Fruit fly (Drosophila melanogaster) whole organism, embryonic: ENCODE measurements around the gene Ufd1.

Experiments
- ATbp ChIP-seq: fragments of 200-800 bp; sonication (Bioruptor generic); optimal IDR thresholded peaks from 2 replicates; lab custom pipeline; 2017; ENCODE audit warnings: missing biosample characterization, mild to moderate bottlenecking, missing genetic modification characterization, missing genetic modification reagents
- Awh ChIP-seq: fragments of 200-800 bp; sonication (Bioruptor generic); IDR thresholded peaks from 2 replicates; pipeline ENCODE4, ENCODE4 v1.3.6; 2022; ENCODE audit warnings: missing biosample characterization, missing genetic modification characterization
- BEAF-32 ChIP-seq: fragments of 200-800 bp; sonication (Bioruptor generic); optimal IDR thresholded peaks from 3 replicates; lab custom pipeline; 2017; ENCODE audit warnings: missing biosample characterization, missing genetic modification characterization, mild to moderate bottlenecking, moderate library complexity, missing genetic modification reagents
- CG10147 ChIP-seq: fragments of 200-800 bp; sonication (Bioruptor generic); optimal IDR thresholded peaks from 2 replicates; lab custom pipeline; 2019; ENCODE audit warnings: missing biosample characterization, mild to moderate bottlenecking, missing genetic modification characterization, moderate library complexity
- CG11093 ChIP-seq: fragments of 200-800 bp; sonication (Bioruptor generic); IDR thresholded peaks from 3 replicates; pipeline ENCODE4 v1.3.6; 2022; ENCODE audit warnings: missing biosample characterization, missing genetic modification characterization
- CG12769 ChIP-seq: fragments of 200-800 bp; sonication (Bioruptor generic); optimal IDR thresholded peaks from 2 replicates; lab custom pipeline; 2019; ENCODE audit warnings: missing biosample characterization, mild to moderate bottlenecking, missing genetic modification characterization, moderate library complexity
- CG13624 ChIP-seq: fragments of 200-800 bp; sonication (Bioruptor generic); optimal IDR thresholded peaks from 2 replicates; lab custom pipeline; 2016; ENCODE audit warnings: missing biosample characterization, missing genetic modification characterization
- CG17361 ChIP-seq: fragments of 200-800 bp; sonication (Bioruptor generic); IDR thresholded peaks from 3 replicates; pipeline ENCODE4 v1.3.6; 2022; ENCODE audit warnings: missing biosample characterization, missing genetic modification characterization
- CG2116 ChIP-seq: fragments of 200-800 bp; sonication (Bioruptor generic); optimal IDR thresholded peaks from 3 replicates; lab custom pipeline; 2018; ENCODE audit warnings: missing biosample characterization, mild to moderate bottlenecking, missing genetic modification characterization
- CG2889 ChIP-seq: fragments of 200-800 bp; sonication (Bioruptor generic); IDR thresholded peaks from 3 replicates; pipeline ENCODE4 v1.3.6; 2022; ENCODE audit warnings: missing biosample characterization, missing genetic modification characterization
- CG30020 ChIP-seq: fragments of 200-800 bp; optimal IDR thresholded peaks from 2 replicates; lab custom pipeline; 2019; ENCODE audit warnings: missing biosample characterization, mild to moderate bottlenecking, missing genetic modification characterization, moderate library complexity
- CG31388 ChIP-seq: fragments of 200-800 bp; sonication (Bioruptor generic); optimal IDR thresholded peaks from 2 replicates; lab custom pipeline; 2016; ENCODE audit warnings: missing biosample characterization, missing genetic modification characterization
- CG32772 ChIP-seq: fragments of 200-800 bp; sonication (Bioruptor generic); IDR thresholded peaks from 2 replicates; pipeline ENCODE4 v1.3.6; 2022; ENCODE audit warnings: missing biosample characterization, missing genetic modification characterization
- CG34422 ChIP-seq: fragments of 200-800 bp; sonication (Bioruptor generic); IDR thresholded peaks from 3 replicates; pipeline ENCODE4 v1.3.6; 2022; ENCODE audit warnings: missing biosample characterization, missing genetic modification characterization
- CG4617 ChIP-seq: fragments of 200-800 bp; sonication (Bioruptor generic); optimal IDR thresholded peaks from 3 replicates; lab custom pipeline; 2016; ENCODE audit warnings: missing biosample characterization, missing genetic modification characterization, borderline replicate concordance
- CG4707 ChIP-seq: fragments of 200-800 bp; sonication (Bioruptor generic); optimal IDR thresholded peaks from 2 replicates; lab custom pipeline; 2018; ENCODE audit warnings: missing biosample characterization, mild to moderate bottlenecking, missing genetic modification characterization, moderate library complexity
- CG6854 ChIP-seq: fragments of 200-800 bp; sonication (Bioruptor generic); optimal IDR thresholded peaks from 3 replicates; lab custom pipeline; 2017; ENCODE audit warnings: missing biosample characterization, mild to moderate bottlenecking, missing genetic modification characterization
- CG7357 ChIP-seq: fragments of 200-800 bp; sonication (Bioruptor generic); IDR thresholded peaks from 3 replicates; pipeline ENCODE4 v1.3.6; 2022; ENCODE audit warnings: missing biosample characterization, missing genetic modification characterization
- CG7987 ChIP-seq: fragments of 200-800 bp; sonication (Bioruptor generic); optimal IDR thresholded peaks from 2 replicates; lab custom pipeline; 2018; ENCODE audit warnings: missing biosample characterization, mild to moderate bottlenecking, missing genetic modification characterization, moderate library complexity
- CG9215 ChIP-seq: fragments of 200-800 bp; sonication (Bioruptor generic); IDR thresholded peaks from 2 replicates; pipeline ENCODE4 v1.3.6; 2022; ENCODE audit warnings: missing biosample characterization, missing genetic modification characterization
- Dip2 ChIP-seq: fragments of 200-800 bp; sonication (Bioruptor generic); IDR thresholded peaks from 2 replicates; pipeline ENCODE4 v1.3.6; 2022; ENCODE audit warnings: missing biosample characterization, missing genetic modification characterization
- Dp ChIP-seq: fragments of 200-800 bp; sonication (Bioruptor generic); optimal IDR thresholded peaks from 2 replicates; lab custom pipeline; 2018; ENCODE audit warnings: missing biosample characterization, mild to moderate bottlenecking, missing genetic modification characterization, moderate library complexity
- Ets65A ChIP-seq: fragments of 200-800 bp; sonication (Bioruptor generic); peaks from one replicate; lab custom pipeline; 2016; ENCODE audit warnings: missing biosample characterization, missing genetic modification characterization
- Lim3 ChIP-seq: fragments of 200-800 bp; sonication (Bioruptor generic); IDR thresholded peaks from 2 replicates; pipeline ENCODE4 v1.3.6; 2022; ENCODE audit warnings: missing biosample characterization, missing genetic modification characterization
- MBD-R2 ChIP-seq: fragments of 200-800 bp; sonication (Bioruptor generic); IDR thresholded peaks from 2 replicates; pipeline ENCODE4 v1.3.6; 2022; ENCODE audit warnings: missing biosample characterization, missing genetic modification characterization
- Med ChIP-seq: fragments of 200-800 bp; sonication (Bioruptor generic); peaks from one replicate; lab custom pipeline; 2016; ENCODE audit warnings: missing biosample characterization, missing genetic modification characterization, mild to moderate bottlenecking, inconsistent platforms, moderate library complexity
- Pdp1 ChIP-seq, 2 experiments: fragments of 200-800 bp; sonication (Bioruptor generic); optimal IDR thresholded peaks; 3 replicates each; lab custom pipeline; 2016; ENCODE audit warnings: missing biosample characterization in 2 of 2, missing genetic modification characterization in 2 of 2, mild to moderate bottlenecking in 1 of 2, moderate library complexity in 1 of 2
- Sin3A ChIP-seq: fragments of >200 bp; optimal IDR thresholded peaks from 2 replicates; lab custom pipeline; 2018
- Sry-δ ChIP-seq: fragments of 200-800 bp; sonication (Bioruptor generic); optimal IDR thresholded peaks from 2 replicates; lab custom pipeline; 2016; ENCODE audit warnings: missing biosample characterization, missing genetic modification characterization
- Xrp1 ChIP-seq: fragments of 200-800 bp; sonication (Bioruptor generic); IDR thresholded peaks from 2 replicates; pipeline ENCODE4 v1.3.6; 2022; ENCODE audit warnings: missing biosample characterization, missing genetic modification characterization
- bsh ChIP-seq, 2 experiments: fragments of 200-800 bp; sonication (Bioruptor generic); optimal IDR thresholded peaks; 2 replicates each; lab custom pipeline; 2017 to 2018; ENCODE audit warnings: mild to moderate bottlenecking in 2 of 2, missing biosample characterization in 2 of 2, missing genetic modification characterization in 2 of 2, moderate library complexity in 1 of 2
- crol ChIP-seq: fragments of 200-800 bp; sonication (Bioruptor generic); IDR thresholded peaks from 2 replicates; pipeline ENCODE4 v1.3.6; 2022; ENCODE audit warnings: missing biosample characterization, missing genetic modification characterization
- disco-r ChIP-seq: fragments of 200-800 bp; sonication (Bioruptor generic); optimal IDR thresholded peaks from 2 replicates; lab custom pipeline; 2016; ENCODE audit warnings: missing biosample characterization, missing genetic modification characterization
- dpn ChIP-seq, 2 experiments: fragments of 200-800 bp; sonication (Bioruptor generic); optimal IDR thresholded peaks; 3 replicates each; lab custom pipeline; 2016; ENCODE audit warnings: missing biosample characterization in 2 of 2, missing genetic modification characterization in 2 of 2
- ems ChIP-seq: fragments of 200-800 bp; sonication (Bioruptor generic); optimal IDR thresholded peaks from 3 replicates; lab custom pipeline; 2016; ENCODE audit warnings: missing biosample characterization, missing genetic modification characterization
- gcm2 ChIP-seq: fragments of 200-800 bp; sonication (Bioruptor generic); optimal IDR thresholded peaks from 2 replicates; lab custom pipeline; 2016; ENCODE audit warnings: missing biosample characterization, missing genetic modification characterization
- knrl ChIP-seq: fragments of 200-800 bp; sonication (Bioruptor generic); IDR thresholded peaks from 3 replicates; pipeline ENCODE4 v1.3.6; 2022; ENCODE audit warnings: missing biosample characterization, missing genetic modification characterization; ENCODE audit not compliant: partially characterized antibody
- lbe ChIP-seq: fragments of 200-800 bp; sonication (Bioruptor generic); optimal IDR thresholded peaks from 2 replicates; lab custom pipeline; 2016; ENCODE audit warnings: missing biosample characterization, mild to moderate bottlenecking, missing genetic modification characterization
- maf-S ChIP-seq: fragments of 200-800 bp; sonication (Bioruptor generic); optimal IDR thresholded peaks from 2 replicates; lab custom pipeline; 2016; ENCODE audit warnings: missing biosample characterization, missing genetic modification characterization
- nom ChIP-seq: fragments of 200-800 bp; sonication (Bioruptor generic); optimal IDR thresholded peaks from 2 replicates; lab custom pipeline; 2017; ENCODE audit warnings: missing biosample characterization, missing genetic modification characterization, mild to moderate bottlenecking, moderate library complexity, missing genetic modification reagents
- pros ChIP-seq: fragments of 200-800 bp; sonication (Bioruptor generic); optimal IDR thresholded peaks from 3 replicates; lab custom pipeline; 2019; ENCODE audit warnings: missing biosample characterization, mild to moderate bottlenecking, missing genetic modification characterization, moderate library complexity
- ranshi ChIP-seq: fragments of 200-800 bp; sonication (Bioruptor generic); IDR thresholded peaks from 2 replicates; pipeline ENCODE4 v1.3.6; 2022; ENCODE audit warnings: missing biosample characterization, missing genetic modification characterization
- stwl ChIP-seq: fragments of 200-800 bp; sonication (Bioruptor generic); optimal IDR thresholded peaks from 3 replicates; lab custom pipeline; 2018; ENCODE audit warnings: missing biosample characterization, mild to moderate bottlenecking, missing genetic modification characterization, moderate library complexity
- tio ChIP-seq: fragments of 200-800 bp; sonication (Bioruptor generic); optimal IDR thresholded peaks from 2 replicates; lab custom pipeline; 2017; ENCODE audit warnings: missing biosample characterization, missing genetic modification characterization, inconsistent platforms
- tll ChIP-seq, 2 experiments: fragments of 200-800 bp in 1 of 2; fragments of >200 bp in 1 of 2; sonication (Bioruptor generic) in 1 of 2; optimal IDR thresholded peaks; 2 replicates each; lab custom pipeline; 2017 to 2019; ENCODE audit warnings: missing biosample characterization in 2 of 2, missing genetic modification characterization in 2 of 2, mild to moderate bottlenecking in 1 of 2, moderate library complexity in 1 of 2
- wdn ChIP-seq: fragments of 200-800 bp; sonication (Bioruptor generic); IDR thresholded peaks from 2 replicates; pipeline ENCODE4 v1.3.6; 2022; ENCODE audit warnings: missing biosample characterization, missing genetic modification characterization
- zen2 ChIP-seq: fragments of 200-800 bp; sonication (Bioruptor generic); IDR thresholded peaks from 3 replicates; pipeline ENCODE4 v1.3.6; 2022; ENCODE audit warnings: missing biosample characterization, missing genetic modification characterization; ENCODE audit not compliant: partially characterized antibody

Ufd1 gene

dm6 chr3L:11117733-11118132 lies 5.3 kb downstream of the Ufd1 start (continued):
- TF ChIP-seq disco-r (GFP tag; lab: Kevin White, UChicago) (no peak), Ets65A (GFP tag; lab: Kevin White, UChicago) (peak; percentile 27), tio (no peak), Xrp1 (GFP tag; lab: Robert Waterston, UW) (no peak), tll (GFP tag; optimal IDR thresholded peaks at IDR 0.05; lab: Kevin White, UChicago) (no peak)
- TF ChIP-seq, all 482 proteins: peak for 7

dm6 chr3L:11113198-11114197 lies 9.5 kb downstream of the Ufd1 start, which contains the start of gene Sod1:
Gene Sod1, minus strand, starts transcription at chr3L:11113740.
- TF ChIP-seq CG2889 (GFP tag; lab: Robert Waterston, UW) (no peak), Lim3 (GFP tag; lab: Robert Waterston, UW) (no peak), MBD-R2 (GFP tag; lab: Robert Waterston, UW) (peak; percentile 41; the same call in 1 of the 2 replicates), pros (GFP tag; lab: Kevin White, UChicago) (no peak), ranshi (GFP tag; lab: Robert Waterston, UW) (no peak), CG4707 (no peak), CG30020 (peak; percentile 10), CG11093 (no peak), Dip2 (GFP tag; lab: Robert Waterston, UW) (no peak), knrl (GFP tag; lab: Robert Waterston, UW) (peak; percentile 12; the same call in 1 of the 3 replicates), CG2116 (GFP tag; lab: Kevin White, UChicago) (peak; percentile 16), BEAF-32 (GFP tag; lab: Kevin White, UChicago) (peak; percentile 20), CG13624 (GFP tag; lab: Kevin White, UChicago) (peak; percentile 2), bsh (GFP tag; optimal IDR thresholded peaks at IDR 0.05; lab: Kevin White, UChicago) (peak; percentile 5 to 80), CG10147 (GFP tag; lab: Kevin White, UChicago) (no peak), CG7357 (peak; percentile 71), Sin3A (lab: Kevin White, UChicago) (peak; percentile 27), CG4617 (GFP tag; lab: Kevin White, UChicago) (peak; percentile 40), CG12769 (no peak), ATbp (no peak), gcm2 (GFP tag; lab: Kevin White, UChicago) (no peak), Awh (GFP tag; lab: Robert Waterston, UW) (no peak), Pdp1 (GFP tag; optimal IDR thresholded peaks at IDR 0.05; lab: Kevin White, UChicago) (peak in 1 of 2 experiments; percentile 77), nom (GFP tag; lab: Kevin White, UChicago) (peak; percentile 98), CG17361 (no peak), CG9215 (no peak), CG6854 (GFP tag; lab: Kevin White, UChicago) (no peak), lbe (GFP tag; lab: Kevin White, UChicago) (no peak), ems (GFP tag; lab: Kevin White, UChicago) (no peak), CG32772 (GFP tag; lab: Robert Waterston, UW) (no peak), CG31388 (GFP tag; lab: Kevin White, UChicago) (no peak), crol (GFP tag; lab: Robert Waterston, UW) (peak; percentile 93), wdn (GFP tag; lab: Robert Waterston, UW) (no peak), dpn (GFP tag; optimal IDR thresholded peaks at IDR 0.05; lab: Kevin White, UChicago) (no peak), CG34422 (peak; percentile 83; the same call in 1 of the 3 replicates), maf-S (GFP tag; lab: Kevin White, UChicago) (peak; percentile 24), Med (GFP tag; lab: Kevin White, UChicago) (peak; percentile 65), zen2 (GFP tag; lab: Robert Waterston, UW) (no peak), CG7987 (no peak), Sry-δ (GFP tag; lab: Kevin White, UChicago) (peak; percentile 34), Dp (GFP tag; lab: Kevin White, UChicago) (peak; percentile 73), stwl (peak; percentile 57)
